Fruit fly (Drosophila melanogaster) whole organism, pupa: ENCODE data around the gene TfIIA-S-2.
A peak's percentile ranks its signal among the peaks of the same experiment; 100 is the strongest.

ENCODE experiments used
- CG10348 ChIP-seq: fragments of 200-800 bp; sonication (Bioruptor generic); IDR thresholded peaks from 2 replicates; pipeline ENCODE4 v1.3.6; 2022; ENCODE audit warnings: missing biosample characterization, missing genetic modification characterization
- CG12605 ChIP-seq: fragments of 200-800 bp; sonication (Bioruptor generic); IDR thresholded peaks from 2 replicates; pipeline ENCODE4 v1.3.6; 2022; ENCODE audit warnings: missing biosample characterization, missing genetic modification characterization
- CG13204 ChIP-seq: fragments of 200-800 bp; sonication (Bioruptor generic); optimal IDR thresholded peaks from 2 replicates; lab custom pipeline; 2018; ENCODE audit warnings: missing biosample characterization, mild to moderate bottlenecking, missing genetic modification characterization, moderate library complexity
- CG14655 ChIP-seq: fragments of 200-800 bp; sonication (Bioruptor generic); optimal IDR thresholded peaks from 3 replicates; lab custom pipeline; 2017; ENCODE audit warnings: mild to moderate bottlenecking, missing biosample characterization, missing genetic modification reagents, missing genetic modification characterization
- CG15710 ChIP-seq: fragments of 200-800 bp; sonication (Bioruptor generic); optimal IDR thresholded peaks from 2 replicates; lab custom pipeline; 2018; ENCODE audit warnings: missing biosample characterization, mild to moderate bottlenecking, missing genetic modification characterization, moderate library complexity
- CG17806 ChIP-seq: fragments of 200-800 bp; sonication (Bioruptor generic); optimal IDR thresholded peaks from 2 replicates; lab custom pipeline; 2018; ENCODE audit warnings: missing biosample characterization, mild to moderate bottlenecking, missing genetic modification characterization, moderate library complexity
- CG32121 ChIP-seq: fragments of 200-800 bp; sonication (Bioruptor generic); IDR thresholded peaks from 2 replicates; pipeline ENCODE4 v1.3.6; 2022; ENCODE audit warnings: missing biosample characterization, missing genetic modification characterization
- CG34367 ChIP-seq: fragments of 200-800 bp; sonication (Bioruptor generic); optimal IDR thresholded peaks from 2 replicates; lab custom pipeline; 2018; ENCODE audit warnings: missing biosample characterization, mild to moderate bottlenecking, missing genetic modification characterization
- CG4496 ChIP-seq: fragments of 200-800 bp; sonication (Bioruptor generic); IDR thresholded peaks from 3 replicates; pipeline ENCODE4 v1.3.6; 2022; ENCODE audit warnings: missing biosample characterization, missing genetic modification characterization
- CG8159 ChIP-seq: fragments of 200-800 bp; sonication (Bioruptor generic); optimal IDR thresholded peaks from 3 replicates; lab custom pipeline; 2018; ENCODE audit warnings: missing biosample characterization, mild to moderate bottlenecking, missing genetic modification characterization, moderate library complexity
- CG8301 ChIP-seq: fragments of 200-800 bp; sonication (Bioruptor generic); optimal IDR thresholded peaks from 2 replicates; lab custom pipeline; 2018; ENCODE audit warnings: missing biosample characterization, mild to moderate bottlenecking, missing genetic modification characterization
- CG9948 ChIP-seq: fragments of 200-800 bp; sonication (Bioruptor generic); optimal IDR thresholded peaks from 2 replicates; lab custom pipeline; 2018; ENCODE audit warnings: missing biosample characterization, mild to moderate bottlenecking, missing genetic modification characterization, moderate library complexity
- D1 ChIP-seq: fragments of 200-800 bp; sonication (Bioruptor generic); optimal IDR thresholded peaks from 2 replicates; lab custom pipeline; 2018; ENCODE audit warnings: missing biosample characterization, mild to moderate bottlenecking, missing genetic modification characterization, moderate library complexity
- EcR ChIP-seq: fragments of 200-800 bp; sonication (Bioruptor generic); optimal IDR thresholded peaks from 3 replicates; lab custom pipeline; 2019; ENCODE audit warnings: missing biosample characterization, missing genetic modification characterization, mild to moderate bottlenecking, moderate library complexity, missing genetic modification reagents
- Ets98B ChIP-seq: fragments of 200-800 bp; sonication (Bioruptor generic); IDR thresholded peaks from 2 replicates; pipeline ENCODE4 v1.3.6; 2022; ENCODE audit warnings: missing biosample characterization, missing genetic modification characterization
- Pif1A ChIP-seq: fragments of 200-800 bp; sonication (Bioruptor generic); optimal IDR thresholded peaks from 3 replicates; lab custom pipeline; 2016; ENCODE audit warnings: missing biosample characterization, missing genetic modification characterization
- Pif1B ChIP-seq: fragments of 200-800 bp; sonication (Bioruptor generic); optimal IDR thresholded peaks from 3 replicates; lab custom pipeline; 2016; ENCODE audit warnings: missing biosample characterization, missing genetic modification characterization
- Snoo ChIP-seq: fragments of 200-800 bp; sonication (Bioruptor generic); optimal IDR thresholded peaks from 3 replicates; lab custom pipeline; 2017; ENCODE audit warnings: missing biosample characterization, mild to moderate bottlenecking, missing genetic modification characterization, inconsistent platforms
- fd96Ca ChIP-seq: fragments of 200-800 bp; sonication (Bioruptor generic); IDR thresholded peaks from 3 replicates; pipeline ENCODE4 v1.3.6; 2022; ENCODE audit warnings: missing biosample characterization, missing genetic modification characterization
- gl ChIP-seq: fragments of 200-800 bp; sonication (Bioruptor generic); optimal IDR thresholded peaks from 2 replicates; lab custom pipeline; 2018; ENCODE audit warnings: missing biosample characterization, mild to moderate bottlenecking, missing genetic modification characterization
- rn ChIP-seq: fragments of 200-800 bp; sonication (Bioruptor generic); IDR thresholded peaks from 2 replicates; pipeline ENCODE4 v1.3.6; 2022; ENCODE audit warnings: missing biosample characterization, missing genetic modification characterization

The TfIIA-S-2 gene

DNA sequence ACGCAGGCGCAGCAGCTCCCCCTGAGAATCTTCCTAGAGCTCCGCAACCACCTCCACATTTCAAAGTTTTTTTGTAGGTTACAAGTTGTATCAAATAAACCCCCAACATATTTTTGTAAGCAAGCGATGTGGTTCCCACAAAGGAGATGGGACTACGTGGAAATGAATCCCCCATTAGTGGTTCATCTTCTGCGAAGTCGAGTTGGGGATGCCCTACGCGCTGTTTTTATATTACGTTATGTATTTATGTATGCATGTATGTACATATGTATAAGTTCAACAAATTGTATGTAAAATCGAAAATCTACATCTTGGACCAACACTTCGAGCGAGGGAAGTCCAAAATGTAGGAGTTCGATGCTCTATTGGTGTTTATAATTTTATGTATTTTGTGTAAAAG is 34.5 kb upstream of the TfIIA-S-2 start, which contains the start of gene CG42259:
TSS of gene CG42259 (plus strand) at position 301 of the 400 bp plus-strand sequence.
- TF ChIP-seq EcR (GFP tag; lab: Kevin White, UChicago) = no peak
- TF ChIP-seq CG14655 = no peak
- TF ChIP-seq CG9948 (tag; lab: Kevin White, UChicago) = no peak
- no peak for TF ChIP-seq D1 (tag; lab: Kevin White, UChicago)
- no peak for TF ChIP-seq CG8159 (tag; lab: Kevin White, UChicago)
- no peak for TF ChIP-seq CG34367 (tag; lab: Kevin White, UChicago)
- no peak for TF ChIP-seq CG15710 (tag; lab: Kevin White, UChicago)
- no peak for TF ChIP-seq Pif1A (GFP tag; lab: Kevin White, UChicago)

DNA sequence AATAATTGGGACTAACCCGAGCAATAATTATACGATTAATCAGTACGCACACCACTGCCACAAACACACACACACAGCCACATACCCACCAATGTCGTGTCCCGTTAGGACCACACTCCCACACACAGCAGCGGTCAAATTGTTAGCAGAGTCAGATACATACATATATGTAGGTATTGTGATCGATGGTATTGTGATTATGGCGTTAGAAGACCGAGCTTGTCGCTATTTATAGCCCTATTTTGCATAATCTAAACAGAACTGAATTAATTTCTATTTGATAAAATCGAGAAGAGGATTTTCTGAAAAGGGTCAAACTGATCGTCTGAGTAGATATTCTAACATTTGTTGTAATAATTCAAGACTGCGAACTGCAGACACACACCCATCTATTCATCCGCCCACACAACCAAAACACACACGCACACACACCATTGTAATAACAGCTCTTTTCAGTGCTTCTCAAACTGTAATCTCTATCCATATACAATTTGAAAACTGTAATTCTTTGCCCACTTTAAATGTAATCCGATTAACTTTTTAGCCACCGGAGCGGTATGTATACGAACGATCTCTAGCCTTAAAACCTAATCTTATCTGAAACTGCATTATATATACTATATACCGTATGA is 30.1 kb upstream of the TfIIA-S-2 start:
- TF ChIP-seq Pif1A (GFP tag; lab: Kevin White, UChicago) (peak; percentile 22), Snoo (tag; lab: Kevin White, UChicago) (peak; percentile 29), Ets98B (GFP tag; lab: Robert Waterston, UW) (0 out of 2 replicates have a peak, but pooled peaks have one; percentile 19), CG8159 (tag; lab: Kevin White, UChicago) (peak; percentile 30), CG4496 (GFP tag; lab: Robert Waterston, UW) (peak; percentile 74; the same call in 2 of the 3 replicates), CG32121 (GFP tag; lab: Robert Waterston, UW) (peak; percentile 41), Pif1B (GFP tag; lab: Kevin White, UChicago) (peak; percentile 3), CG15710 (tag; lab: Kevin White, UChicago) (peak; percentile 10), CG9948 (tag; lab: Kevin White, UChicago) (peak; percentile 13), gl (tag; lab: Kevin White, UChicago) (no peak), CG10348 (GFP tag; lab: Robert Waterston, UW) (no peak), CG34367 (tag; lab: Kevin White, UChicago) (peak; percentile 21), CG8301 (tag; lab: Kevin White, UChicago) (peak; percentile 44), CG17806 (tag; lab: Kevin White, UChicago) (peak; percentile 17), D1 (tag; lab: Kevin White, UChicago) (no peak), EcR (GFP tag; lab: Kevin White, UChicago) (no peak)

DNA sequence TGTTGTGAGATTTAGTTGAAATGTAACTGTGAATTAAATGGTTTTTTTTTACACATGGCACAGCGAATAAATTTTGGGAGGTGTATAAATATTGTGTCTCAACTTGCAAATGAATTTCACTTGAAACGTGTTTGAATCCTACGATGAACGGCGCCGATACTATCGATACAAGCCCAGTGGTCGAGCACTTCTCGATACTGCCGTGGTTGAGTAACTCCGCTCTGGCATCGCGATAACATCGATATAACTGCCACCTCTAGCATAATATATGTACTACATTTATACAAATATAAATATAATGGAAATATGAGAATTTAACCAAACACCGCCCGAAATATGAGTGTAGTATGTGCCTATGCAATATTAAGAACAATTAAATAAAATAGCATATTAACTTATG is 21.6 kb upstream of the TfIIA-S-2 start:
- TF ChIP-seq fd96Ca (GFP tag; lab: Robert Waterston, UW) (no peak; the same call in 2 of the 3 replicates), CG4496 (GFP tag; lab: Robert Waterston, UW) (peak; percentile 46; the same call in 2 of the 3 replicates), D1 (tag; lab: Kevin White, UChicago) (no peak), Ets98B (GFP tag; lab: Robert Waterston, UW) (0 out of 2 replicates have a peak, but pooled peaks have one; percentile 11)
- TF ChIP-seq, all 21 proteins: peak for 2

DNA sequence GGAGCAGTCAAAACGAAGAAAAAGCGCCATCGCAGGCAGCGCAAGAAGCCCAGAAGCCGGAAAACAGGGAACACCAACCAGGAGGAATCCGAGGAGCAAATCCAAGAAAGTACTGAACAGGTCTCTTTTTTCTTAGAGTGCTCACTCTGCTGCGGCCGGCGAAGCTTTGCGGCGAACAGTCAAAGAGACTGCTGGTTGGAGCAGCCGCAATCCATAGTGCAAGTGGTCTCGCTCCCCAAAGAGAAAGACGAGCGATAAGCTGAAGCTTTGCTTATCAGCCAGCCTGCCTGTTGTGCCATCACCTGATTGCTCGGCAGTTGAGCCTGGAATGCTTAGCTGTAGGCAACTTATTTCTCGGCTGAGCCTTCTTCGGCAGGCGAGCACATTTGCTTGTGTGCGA is 19.8 kb upstream of the TfIIA-S-2 start, which contains the start of gene CG14630:
TSS of gene CG14630 (plus strand) at position 301 of the 400 bp plus-strand sequence.
- TF ChIP-seq Pif1A (GFP tag; lab: Kevin White, UChicago) (no peak), CG14655 (no peak), CG17806 (tag; lab: Kevin White, UChicago) (no peak), Ets98B (GFP tag; lab: Robert Waterston, UW) (no peak), CG13204 (GFP tag; lab: Kevin White, UChicago) (no peak), CG34367 (tag; lab: Kevin White, UChicago) (no peak), CG8301 (tag; lab: Kevin White, UChicago) (no peak), gl (tag; lab: Kevin White, UChicago) (no peak), CG15710 (tag; lab: Kevin White, UChicago) (no peak), CG32121 (GFP tag; lab: Robert Waterston, UW) (no peak), Pif1B (GFP tag; lab: Kevin White, UChicago) (no peak), Snoo (tag; lab: Kevin White, UChicago) (no peak), CG4496 (GFP tag; lab: Robert Waterston, UW) (no peak), fd96Ca (GFP tag; lab: Robert Waterston, UW) (no peak), CG12605 (GFP tag; lab: Robert Waterston, UW) (no peak), rn (GFP tag; lab: Robert Waterston, UW) (no peak), CG8159 (tag; lab: Kevin White, UChicago) (no peak), EcR (GFP tag; lab: Kevin White, UChicago) (no peak), CG10348 (GFP tag; lab: Robert Waterston, UW) (no peak)

DNA sequence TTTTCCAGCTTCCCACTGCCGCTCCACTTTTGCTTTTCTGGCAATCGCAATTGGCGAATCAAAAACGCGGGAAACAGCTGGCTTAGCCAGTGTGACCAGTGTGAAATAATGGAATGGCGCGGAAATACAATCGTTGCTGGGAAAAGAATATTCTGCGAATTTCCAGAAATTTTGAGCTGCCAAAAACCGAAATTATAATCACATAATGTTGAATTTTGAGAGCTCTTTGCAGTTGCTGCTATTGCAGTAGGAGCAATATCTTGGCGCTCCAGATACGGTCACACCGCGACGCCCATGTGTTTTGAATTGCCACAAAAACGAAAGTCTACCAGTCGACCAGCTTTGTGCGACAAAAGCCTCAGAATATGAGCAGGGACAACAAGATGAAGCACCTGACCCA is 19.0 kb upstream of the TfIIA-S-2 start, which contains the start of the genes Cdc45 and Rpp21:
TSS of gene Cdc45 (minus strand) at position 79 of the 400 bp plus-strand sequence.
TSS of gene Rpp21 (plus strand) at position 281 of the 400 bp plus-strand sequence.
- TF ChIP-seq CG8159 (tag; lab: Kevin White, UChicago) (peak; percentile 6), CG13204 (GFP tag; lab: Kevin White, UChicago) (no peak)

DNA sequence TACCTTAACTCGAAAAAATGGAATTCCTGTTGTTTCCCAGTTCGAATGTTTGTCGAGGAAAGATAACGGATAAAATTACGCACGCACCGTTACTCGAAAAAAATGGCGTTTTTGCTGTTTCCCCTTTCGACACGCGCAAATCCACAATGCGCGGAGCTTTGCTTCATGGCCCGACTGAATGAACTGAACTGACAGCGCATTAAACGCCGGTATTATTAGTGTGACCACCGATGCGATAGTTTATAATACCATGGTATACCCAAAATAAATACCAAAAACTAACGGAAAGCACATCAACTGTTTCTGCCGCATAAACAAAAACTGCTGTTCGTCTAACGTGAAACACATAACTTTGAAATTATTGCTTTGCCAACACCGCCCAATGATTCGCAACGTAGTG is 15.1 kb upstream of the TfIIA-S-2 start, which contains the start of the genes CG32814, CG11638 and CG3021:
TSS of gene CG32814 (minus strand) at position 190 of the 400 bp plus-strand sequence.
TSS of gene CG11638 (minus strand) at position 193 of the 400 bp plus-strand sequence.
TSS of gene CG3021 (plus strand) at position 281 of the 400 bp plus-strand sequence.
- TF ChIP-seq rn (GFP tag; lab: Robert Waterston, UW) = no peak
- no peak for TF ChIP-seq D1 (tag; lab: Kevin White, UChicago)
- TF ChIP-seq CG15710 (tag; lab: Kevin White, UChicago) = no peak
- TF ChIP-seq CG14655 = no peak
- TF ChIP-seq CG10348 (GFP tag; lab: Robert Waterston, UW) = no peak
- TF ChIP-seq CG34367 (tag; lab: Kevin White, UChicago) = no peak
- no peak for TF ChIP-seq CG8301 (tag; lab: Kevin White, UChicago)
- TF ChIP-seq CG12605 (GFP tag; lab: Robert Waterston, UW) = no peak
- TF ChIP-seq Pif1A (GFP tag; lab: Kevin White, UChicago) = no peak
- TF ChIP-seq CG17806 (tag; lab: Kevin White, UChicago) = no peak
- no peak for TF ChIP-seq CG32121 (GFP tag; lab: Robert Waterston, UW)
- no peak for TF ChIP-seq CG13204 (GFP tag; lab: Kevin White, UChicago)
- no peak for TF ChIP-seq fd96Ca (GFP tag; lab: Robert Waterston, UW)
- TF ChIP-seq Ets98B (GFP tag; lab: Robert Waterston, UW) = 0 out of 2 replicates have a peak, but pooled peaks have one; percentile 16
- TF ChIP-seq CG8159 (tag; lab: Kevin White, UChicago) = no peak
- TF ChIP-seq CG4496 (GFP tag; lab: Robert Waterston, UW) = peak; percentile 43; the same call in 1 of the 3 replicates
